Fruit fly (Drosophila melanogaster) Kc167 (cell line): ENCODE results near the gene ssp.

Experiments
- Myc ChIP-seq: fragments of >200 bp; optimal IDR thresholded peaks from 2 replicates; lab custom pipeline; 2017; ENCODE audit warnings: missing external identifiers
- Sin3A ChIP-seq: fragments of >200 bp; optimal IDR thresholded peaks from 2 replicates; lab custom pipeline; 2018; ENCODE audit warnings: missing external identifiers
- ttk ChIP-seq: sonication (Bioruptor generic); optimal IDR thresholded peaks from 2 replicates; lab custom pipeline; 2017; ENCODE audit warnings: missing external identifiers

- TF ChIP-seq Sin3A (lab: Kevin White, UChicago) = no peak
- no peak for TF ChIP-seq Myc
- TF ChIP-seq ttk = no peak
Observed at dm6 chr3L:12131918-12132317, 13.9 kb downstream of the ssp start, which contains the start of gene DEF8.
